Fruit fly (Drosophila melanogaster): Measurements from ENCODE around the gene MFS3.
A peak's percentile ranks its signal among the peaks of the same experiment; 100 is the strongest.

Gene MFS3

dm6 chr2L:1185642-1186497, 42.9 kb downstream of the MFS3 start, which contains the start of gene CG5001 (continued):
- TF ChIP-seq chinmo (GFP tag; IDR thresholded peaks at IDR 0.05; ENCODE audit: partially characterized antibody) (peak; percentile 96), CG6765 (GFP tag; optimal IDR thresholded peaks at IDR 0.05) (peak; percentile 80), sr (GFP tag; IDR thresholded peaks at IDR 0.05) (peak; percentile 94), CG6683 (GFP tag; optimal IDR thresholded peaks at IDR 0.05) (peak; percentile 83), dimm (GFP tag; IDR thresholded peaks at IDR 0.05) (peak; percentile 39; the same call in 1 of the 2 replicates), CG11093 (GFP tag; IDR thresholded peaks at IDR 0.05) (peak; percentile 55; the same call in 2 of the 3 replicates), abd-A (tag; optimal IDR thresholded peaks at IDR 0.05) (no peak), Sox102F (GFP tag; optimal IDR thresholded peaks at IDR 0.05) (peak; percentile 92), CG14014 (GFP tag; IDR thresholded peaks at IDR 0.05) (peak; percentile 88), cg (GFP tag; optimal IDR thresholded peaks at IDR 0.05) (peak; percentile 62), CG32532 (GFP tag; IDR thresholded peaks at IDR 0.05) (peak; percentile 95), B-H2 (GFP tag; optimal IDR thresholded peaks at IDR 0.05) (peak; percentile 64), CG14441 (GFP tag; IDR thresholded peaks at IDR 0.05) (peak; percentile 83), sqz (GFP tag; optimal IDR thresholded peaks at IDR 0.05) (no peak), CHES-1-like (GFP tag; optimal IDR thresholded peaks at IDR 0.05) (peak; percentile 68), CG12659 (GFP tag; optimal IDR thresholded peaks at IDR 0.05) (peak; percentile 81), CG3163 (GFP tag; optimal IDR thresholded peaks at IDR 0.05) (peak; percentile 66), Hr78 (GFP tag; optimal IDR thresholded peaks at IDR 0.05) (peak in 1 of 2 experiments; percentile 61), CG17359 (tag; optimal IDR thresholded peaks at IDR 0.05) (peak; percentile 95), tio (GFP tag; optimal IDR thresholded peaks at IDR 0.05) (no peak), hkb (optimal IDR thresholded peaks at IDR 0.05) (no peak), hkb (GFP tag; IDR thresholded peaks at IDR 0.05) (peak; percentile 87), ewg (GFP tag; optimal IDR thresholded peaks at IDR 0.05) (peak; percentile 68), gcm2 (GFP tag; optimal IDR thresholded peaks at IDR 0.05) (peak; percentile 77), CG14860 (GFP tag; IDR thresholded peaks at IDR 0.05; ENCODE audit: partially characterized antibody) (peak; percentile 23; the same call in 1 of the 3 replicates), NFAT (GFP tag; IDR thresholded peaks at IDR 0.05) (peak; percentile 90), unc-4 (GFP tag; IDR thresholded peaks at IDR 0.05; ENCODE audit: partially characterized antibody) (peak; percentile 47; the same call in 1 of the 2 replicates), Sox100B (GFP tag; optimal IDR thresholded peaks at IDR 0.05) (no peak), br (optimal IDR thresholded peaks at IDR 0.05) (no peak), CG34422 (GFP tag; IDR thresholded peaks at IDR 0.05) (peak; percentile 83), Jarid2 (GFP tag; optimal IDR thresholded peaks at IDR 0.05) (peak; percentile 83), CG7963 (GFP tag; IDR thresholded peaks at IDR 0.05; ENCODE audit: partially characterized antibody) (no peak), Ravus (GFP tag; IDR thresholded peaks at IDR 0.05) (peak; percentile 36; the same call in 1 of the 2 replicates), Dref (GFP tag; IDR thresholded peaks at IDR 0.05) (0 out of 2 replicates have a peak, but pooled peaks have one; percentile 9), CG32767 (GFP tag; IDR thresholded peaks at IDR 0.05) (peak; percentile 54), CG9727 (GFP tag; optimal IDR thresholded peaks at IDR 0.05) (peak; percentile 73), CG18599 (GFP tag; optimal IDR thresholded peaks at IDR 0.05) (peak; percentile 90), row (GFP tag; IDR thresholded peaks at IDR 0.05) (peak; percentile 95), Scr (GFP tag; IDR thresholded peaks at IDR 0.05; ENCODE audit: partially characterized antibody) (0 out of 2 replicates have a peak, but pooled peaks have one; percentile 12), E2f2 (GFP tag; IDR thresholded peaks at IDR 0.05) (peak; percentile 61), sima (GFP tag; optimal IDR thresholded peaks at IDR 0.05) (peak; percentile 7), CG17328 (GFP tag; IDR thresholded peaks at IDR 0.05) (peak; percentile 86), Mad (GFP tag; optimal IDR thresholded peaks at IDR 0.05) (peak; percentile 46), Aef1 (GFP tag; IDR thresholded peaks at IDR 0.05) (peak; percentile 85), sob (GFP tag; IDR thresholded peaks at IDR 0.05) (peak; percentile 88), CG2120 (GFP tag; optimal IDR thresholded peaks at IDR 0.05) (peak; percentile 87), CG10543 (GFP tag; optimal IDR thresholded peaks at IDR 0.05) (peak; percentile 77), toy (GFP tag; IDR thresholded peaks at IDR 0.05) (peak; percentile 72)
